Worm (Caenorhabditis elegans) whole organism, mixed stage, embryonic: ENCODE results near the gene C46C11.3.

Source experiments
- bed-3 ChIP-seq: fragments of 200-800 bp; sonication (Bioruptor generic); optimal IDR thresholded peaks from 3 replicates; lab custom pipeline; 2018; ENCODE audit warnings: mild to moderate bottlenecking, missing genetic modification characterization, moderate library complexity, missing compliant biosample characterization
- elt-3 ChIP-seq: fragments of 150-350 bp; optimal IDR thresholded peaks from 2 replicates; lab custom pipeline; 2014; ENCODE audit warnings: missing biosample characterization, missing genetic modification characterization
- flh-1 ChIP-seq: fragments of 200-800 bp; sonication (Bioruptor generic); optimal IDR thresholded peaks from 2 replicates; lab custom pipeline; 2018; ENCODE audit warnings: mild to moderate bottlenecking, missing genetic modification characterization, moderate library complexity, missing compliant biosample characterization
- hlh-1 ChIP-seq: fragments of 150-350 bp; optimal IDR thresholded peaks from 2 replicates; lab custom pipeline; 2014; ENCODE audit warnings: missing biosample characterization, missing genetic modification reagents, missing genetic modification characterization
- lin-13 ChIP-seq: fragments of 150-350 bp; optimal IDR thresholded peaks from 2 replicates; lab custom pipeline; 2014; ENCODE audit warnings: missing biosample characterization, missing genetic modification characterization
- mep-1 ChIP-seq: fragments of 150-350 bp; optimal IDR thresholded peaks from 2 replicates; lab custom pipeline; 2017; ENCODE audit warnings: missing biosample characterization, missing genetic modification reagents, missing genetic modification characterization, inconsistent platforms
- mls-2 ChIP-seq: sonication (generic microtip); optimal IDR thresholded peaks from 2 replicates; lab custom pipeline; 2016; ENCODE audit warnings: mild to moderate bottlenecking, missing genetic modification characterization, moderate library complexity, missing compliant biosample characterization
- nhr-12 ChIP-seq: fragments of 150-350 bp; optimal IDR thresholded peaks from 2 replicates; lab custom pipeline; 2014; ENCODE audit warnings: missing biosample characterization, missing genetic modification characterization
- nhr-237 ChIP-seq: fragments of 150-350 bp; optimal IDR thresholded peaks from 2 replicates; lab custom pipeline; 2014; ENCODE audit warnings: missing biosample characterization, missing genetic modification characterization
- pha-4 ChIP-seq: fragments of 150-350 bp; optimal IDR thresholded peaks from 2 replicates; lab custom pipeline; 2018; ENCODE audit warnings: missing biosample characterization, missing genetic modification reagents, missing genetic modification characterization
- snpc-4 ChIP-seq: fragments of 150-350 bp; optimal IDR thresholded peaks from 2 replicates; lab custom pipeline; 2014; ENCODE audit warnings: missing biosample characterization, missing genetic modification characterization
- unc-62 ChIP-seq: fragments of 150-350 bp; optimal IDR thresholded peaks from 2 replicates; lab custom pipeline; 2014; ENCODE audit warnings: missing biosample characterization, missing genetic modification reagents, missing genetic modification characterization

ce11 chrX:4658706-4659105 lies 36.6 kb downstream of the C46C11.3 start:
- TF ChIP-seq flh-1 (no peak), nhr-237 (tag; lab: Kevin White, UChicago) (no peak), lin-13 (tag; lab: Kevin White, UChicago) (no peak), pha-4 (tag; lab: Kevin White, UChicago) (no peak), mls-2 (no peak), mep-1 (tag; lab: Kevin White, UChicago) (no peak), snpc-4 (no peak), elt-3 (tag; lab: Kevin White, UChicago) (no peak), unc-62 (GFP tag; lab: Kevin White, UChicago) (no peak), bed-3 (no peak), hlh-1 (tag; lab: Kevin White, UChicago) (no peak), nhr-12 (no peak)
